Fruit fly (Drosophila melanogaster): Measurements from ENCODE around the gene kni.

dm6 chr3L:20700660-20701059, 5.5 kb upstream of the kni start:
- TF ChIP-seq CTCF (optimal IDR thresholded peaks at IDR 0.05) (no peak), CG8478 (optimal IDR thresholded peaks at IDR 0.05) (no peak)

All from S2 (cell line).